Fruit fly (Drosophila melanogaster) whole organism, embryonic: ENCODE results near the gene AP-1mu.
A peak's percentile ranks its signal among the peaks of the same experiment; 100 is the strongest.

Experiments
- Ada2b ChIP-seq: fragments of 200-800 bp; sonication (Bioruptor generic); IDR thresholded peaks from 2 replicates; pipeline ENCODE4 v1.3.6; 2022; ENCODE audit warnings: missing biosample characterization, missing genetic modification characterization
- BEAF-32 ChIP-seq: fragments of 200-800 bp; sonication (Bioruptor generic); optimal IDR thresholded peaks from 3 replicates; lab custom pipeline; 2017; ENCODE audit warnings: missing biosample characterization, missing genetic modification characterization, mild to moderate bottlenecking, moderate library complexity, missing genetic modification reagents
- CG10274 ChIP-seq: fragments of 200-800 bp; sonication (Bioruptor generic); optimal IDR thresholded peaks from 3 replicates; lab custom pipeline; 2017; ENCODE audit warnings: missing biosample characterization, mild to moderate bottlenecking, missing genetic modification characterization
- CG10565 ChIP-seq: fragments of 200-800 bp; sonication (Bioruptor generic); optimal IDR thresholded peaks from 3 replicates; lab custom pipeline; 2016; ENCODE audit warnings: missing biosample characterization, mild to moderate bottlenecking, missing genetic modification characterization
- CG12071 ChIP-seq: fragments of 200-800 bp; sonication (Bioruptor generic); optimal IDR thresholded peaks from 3 replicates; lab custom pipeline; 2018; ENCODE audit warnings: missing biosample characterization, mild to moderate bottlenecking, missing genetic modification characterization
- CG12391 ChIP-seq: fragments of 200-800 bp; sonication (Bioruptor generic); optimal IDR thresholded peaks from 3 replicates; lab custom pipeline; 2018; ENCODE audit warnings: missing biosample characterization, mild to moderate bottlenecking, missing genetic modification characterization, moderate library complexity
- CG13775 ChIP-seq: fragments of 200-800 bp; sonication (Bioruptor generic); optimal IDR thresholded peaks from 3 replicates; lab custom pipeline; 2017; ENCODE audit warnings: missing biosample characterization, mild to moderate bottlenecking, missing genetic modification characterization
- CG14860 ChIP-seq: fragments of 200-800 bp; sonication (Bioruptor generic); IDR thresholded peaks from 3 replicates; pipeline ENCODE4 v1.3.6; 2022; ENCODE audit warnings: missing biosample characterization, missing genetic modification characterization; ENCODE audit not compliant: partially characterized antibody
- CG15514 ChIP-seq: fragments of 200-800 bp; sonication (Bioruptor generic); optimal IDR thresholded peaks from 3 replicates; lab custom pipeline; 2017; ENCODE audit warnings: missing biosample characterization, missing genetic modification characterization, mild to moderate bottlenecking, moderate library complexity, missing genetic modification reagents
- CG15696 ChIP-seq: fragments of 200-800 bp; sonication (Bioruptor generic); optimal IDR thresholded peaks from 2 replicates; lab custom pipeline; 2019; ENCODE audit warnings: missing biosample characterization, mild to moderate bottlenecking, missing genetic modification characterization, moderate library complexity
- CG17359 ChIP-seq: fragments of 200-800 bp; sonication (Bioruptor generic); optimal IDR thresholded peaks from 3 replicates; lab custom pipeline; 2018; ENCODE audit warnings: missing biosample characterization, mild to moderate bottlenecking, missing genetic modification characterization, moderate library complexity
- CG17385 ChIP-seq: fragments of 200-800 bp; sonication (Bioruptor generic); optimal IDR thresholded peaks from 3 replicates; lab custom pipeline; 2018; ENCODE audit warnings: missing biosample characterization, mild to moderate bottlenecking, missing genetic modification characterization
- CG17829 ChIP-seq: fragments of 200-800 bp; optimal IDR thresholded peaks from 2 replicates; lab custom pipeline; 2019; ENCODE audit warnings: missing biosample characterization, mild to moderate bottlenecking, missing genetic modification characterization, moderate library complexity
- CG17912 ChIP-seq: fragments of 200-800 bp; sonication (Bioruptor generic); optimal IDR thresholded peaks from 2 replicates; lab custom pipeline; 2018; ENCODE audit warnings: missing biosample characterization, mild to moderate bottlenecking, missing genetic modification characterization
- CG1792 ChIP-seq: fragments of 200-800 bp; sonication (Bioruptor generic); optimal IDR thresholded peaks from 2 replicates; lab custom pipeline; 2016; ENCODE audit warnings: missing biosample characterization, missing genetic modification characterization
- CG18476 ChIP-seq: fragments of 200-800 bp; sonication (Bioruptor generic); optimal IDR thresholded peaks from 2 replicates; lab custom pipeline; 2016; ENCODE audit warnings: missing biosample characterization, mild to moderate bottlenecking, missing genetic modification characterization
- CG2875 ChIP-seq: fragments of 200-800 bp; sonication (Bioruptor generic); optimal IDR thresholded peaks from 2 replicates; lab custom pipeline; 2017; ENCODE audit warnings: missing biosample characterization, mild to moderate bottlenecking, missing genetic modification characterization, missing genetic modification reagents
- CG43689 ChIP-seq: fragments of 200-800 bp; sonication (Bioruptor generic); IDR thresholded peaks from 2 replicates; pipeline ENCODE4 v1.3.6; 2022; ENCODE audit warnings: missing biosample characterization, missing genetic modification characterization
- CG6813 ChIP-seq: fragments of 200-800 bp; sonication (Bioruptor generic); optimal IDR thresholded peaks from 2 replicates; lab custom pipeline; 2017; ENCODE audit warnings: missing biosample characterization, missing genetic modification characterization, mild to moderate bottlenecking, moderate library complexity, missing genetic modification reagents
- CG9876 ChIP-seq: fragments of 200-800 bp; sonication (Bioruptor generic); optimal IDR thresholded peaks from 2 replicates; lab custom pipeline; 2016; ENCODE audit warnings: missing biosample characterization, missing genetic modification characterization
- CTCF ChIP-seq: fragments of 200-800 bp; sonication (Bioruptor generic); optimal IDR thresholded peaks from 2 replicates; lab custom pipeline; 2017; ENCODE audit warnings: missing biosample characterization, mild to moderate bottlenecking, missing genetic modification characterization, moderate library complexity
- Ets65A ChIP-seq: fragments of 200-800 bp; sonication (Bioruptor generic); peaks from one replicate; lab custom pipeline; 2016; ENCODE audit warnings: missing biosample characterization, missing genetic modification characterization
- Hr51 ChIP-seq, 2 experiments: fragments of 200-800 bp; sonication (Bioruptor generic); optimal IDR thresholded peaks; 2 replicates in 1 of 2; 3 replicates in 1 of 2; lab custom pipeline; 2016 to 2018; ENCODE audit warnings: missing biosample characterization in 2 of 2, missing genetic modification characterization in 2 of 2, mild to moderate bottlenecking in 1 of 2, moderate library complexity in 1 of 2
- Hr78 ChIP-seq, 2 experiments: fragments of 200-800 bp in 1 of 2; fragments of >200 bp in 1 of 2; sonication (Bioruptor generic) in 1 of 2; optimal IDR thresholded peaks; 2 replicates each; lab custom pipeline; 2017 to 2019; ENCODE audit warnings: missing biosample characterization in 2 of 2, missing genetic modification characterization in 2 of 2, mild to moderate bottlenecking in 1 of 2, moderate library complexity in 1 of 2
- Kr ChIP-seq: fragments of 200-800 bp; sonication (Bioruptor generic); optimal IDR thresholded peaks from 2 replicates; lab custom pipeline; 2017; ENCODE audit warnings: missing biosample characterization, mild to moderate bottlenecking, missing genetic modification characterization
- Meics ChIP-seq: fragments of 200-800 bp; sonication (Bioruptor generic); optimal IDR thresholded peaks from 2 replicates; lab custom pipeline; 2017; ENCODE audit warnings: missing biosample characterization, mild to moderate bottlenecking, missing genetic modification characterization
- Nf-YA ChIP-seq: fragments of 200-800 bp; sonication (Bioruptor generic); IDR thresholded peaks from 2 replicates; pipeline ENCODE4 v1.3.6; 2022; ENCODE audit warnings: missing biosample characterization, missing genetic modification characterization
- Nf-YC ChIP-seq: fragments of 200-800 bp; optimal IDR thresholded peaks from 3 replicates; lab custom pipeline; 2019; ENCODE audit warnings: missing biosample characterization, mild to moderate bottlenecking, missing genetic modification characterization, moderate library complexity
- Oaz ChIP-seq: fragments of 200-800 bp; sonication (Bioruptor generic); IDR thresholded peaks from 2 replicates; pipeline ENCODE4 v1.3.6; 2022; ENCODE audit warnings: missing biosample characterization, missing genetic modification characterization
- Opbp ChIP-seq: fragments of 200-800 bp; sonication (Bioruptor generic); IDR thresholded peaks from 3 replicates; pipeline ENCODE4 v1.3.6; 2022; ENCODE audit warnings: missing biosample characterization, missing genetic modification characterization; ENCODE audit not compliant: partially characterized antibody
- Ptx1 ChIP-seq: fragments of 200-800 bp; sonication (Bioruptor generic); IDR thresholded peaks from 2 replicates; pipeline ENCODE4 v1.3.6; 2022; ENCODE audit warnings: missing biosample characterization, missing genetic modification characterization
- Rx ChIP-seq: fragments of 200-800 bp; sonication (Bioruptor generic); IDR thresholded peaks from 2 replicates; pipeline ENCODE4 v1.3.6; 2022; ENCODE audit warnings: missing biosample characterization, missing genetic modification characterization
- Vsx1 ChIP-seq: fragments of 200-800 bp; sonication (Bioruptor generic); optimal IDR thresholded peaks from 2 replicates; lab custom pipeline; 2017; ENCODE audit warnings: missing biosample characterization, mild to moderate bottlenecking, missing genetic modification characterization, missing genetic modification reagents
- ab ChIP-seq: fragments of 200-800 bp; sonication (Bioruptor generic); optimal IDR thresholded peaks from 2 replicates; lab custom pipeline; 2016; ENCODE audit warnings: missing biosample characterization, missing genetic modification characterization
- ase ChIP-seq: fragments of 200-800 bp; sonication (Bioruptor generic); IDR thresholded peaks from 3 replicates; pipeline ENCODE4 v1.3.6; 2022; ENCODE audit warnings: missing biosample characterization, missing genetic modification characterization
- btn ChIP-seq: fragments of 200-800 bp; sonication (Bioruptor generic); optimal IDR thresholded peaks from 2 replicates; lab custom pipeline; 2016; ENCODE audit warnings: missing biosample characterization, missing genetic modification characterization
- caup ChIP-seq: fragments of 200-800 bp; sonication (Bioruptor generic); optimal IDR thresholded peaks from 3 replicates; lab custom pipeline; 2017; ENCODE audit warnings: missing biosample characterization, mild to moderate bottlenecking, missing genetic modification characterization, moderate library complexity; ENCODE audit not compliant: severe bottlenecking
- da ChIP-seq: fragments of 200-800 bp; sonication (Bioruptor generic); optimal IDR thresholded peaks from 2 replicates; lab custom pipeline; 2016; ENCODE audit warnings: missing biosample characterization, missing genetic modification characterization
- fd102C ChIP-seq: fragments of 200-800 bp; sonication (Bioruptor generic); optimal IDR thresholded peaks from 2 replicates; lab custom pipeline; 2018; ENCODE audit warnings: missing biosample characterization, mild to moderate bottlenecking, missing genetic modification characterization, moderate library complexity
- gem ChIP-seq: fragments of 200-800 bp; sonication (Bioruptor generic); optimal IDR thresholded peaks from 2 replicates; lab custom pipeline; 2019; ENCODE audit warnings: missing biosample characterization, mild to moderate bottlenecking, missing genetic modification characterization, moderate library complexity
- gsb ChIP-seq: fragments of 200-800 bp; sonication (Bioruptor generic); IDR thresholded peaks from 2 replicates; pipeline ENCODE4 v1.3.6; 2022; ENCODE audit warnings: missing biosample characterization, missing genetic modification characterization
- insv ChIP-seq, 2 experiments: fragments of 200-800 bp; sonication (Bioruptor generic); optimal IDR thresholded peaks; 3 replicates each; lab custom pipeline; 2016 to 2018; ENCODE audit warnings: missing biosample characterization in 2 of 2, missing genetic modification characterization in 2 of 2
- mirr ChIP-seq: fragments of 200-800 bp; sonication (Bioruptor generic); optimal IDR thresholded peaks from 3 replicates; lab custom pipeline; 2018; ENCODE audit warnings: missing biosample characterization, mild to moderate bottlenecking, missing genetic modification characterization
- nmo ChIP-seq: fragments of 200-800 bp; sonication (Bioruptor generic); optimal IDR thresholded peaks from 2 replicates; lab custom pipeline; 2018; ENCODE audit warnings: missing biosample characterization, mild to moderate bottlenecking, missing genetic modification characterization, moderate library complexity
- oc ChIP-seq: fragments of 200-800 bp; sonication (Bioruptor generic); optimal IDR thresholded peaks from 2 replicates; lab custom pipeline; 2018; ENCODE audit warnings: missing biosample characterization, mild to moderate bottlenecking, missing genetic modification characterization, moderate library complexity
- odd ChIP-seq: fragments of 200-800 bp; sonication (Bioruptor generic); optimal IDR thresholded peaks from 2 replicates; lab custom pipeline; 2017; ENCODE audit warnings: missing biosample characterization, mild to moderate bottlenecking, missing genetic modification characterization
- scrt ChIP-seq: fragments of 200-800 bp; sonication (Bioruptor generic); optimal IDR thresholded peaks from 2 replicates; lab custom pipeline; 2018; ENCODE audit warnings: missing biosample characterization, mild to moderate bottlenecking, missing genetic modification characterization, moderate library complexity
- sd ChIP-seq: fragments of 200-800 bp; sonication (Bioruptor generic); optimal IDR thresholded peaks from 3 replicates; lab custom pipeline; 2018; ENCODE audit warnings: missing biosample characterization, mild to moderate bottlenecking, missing genetic modification characterization, moderate library complexity
- sug ChIP-seq: fragments of 200-800 bp; optimal IDR thresholded peaks from 2 replicates; lab custom pipeline; 2019; ENCODE audit warnings: missing biosample characterization, mild to moderate bottlenecking, missing genetic modification characterization, moderate library complexity
- tgo ChIP-seq: fragments of 200-800 bp; sonication (Bioruptor generic); IDR thresholded peaks from 3 replicates; pipeline ENCODE4 v1.3.6; 2022; ENCODE audit warnings: missing biosample characterization, missing genetic modification characterization
- vnd ChIP-seq: fragments of 200-800 bp; sonication (Bioruptor generic); IDR thresholded peaks from 3 replicates; pipeline ENCODE4 v1.3.6; 2022; ENCODE audit warnings: missing biosample characterization, missing genetic modification characterization; ENCODE audit not compliant: partially characterized antibody

AP-1mu gene

DNA sequence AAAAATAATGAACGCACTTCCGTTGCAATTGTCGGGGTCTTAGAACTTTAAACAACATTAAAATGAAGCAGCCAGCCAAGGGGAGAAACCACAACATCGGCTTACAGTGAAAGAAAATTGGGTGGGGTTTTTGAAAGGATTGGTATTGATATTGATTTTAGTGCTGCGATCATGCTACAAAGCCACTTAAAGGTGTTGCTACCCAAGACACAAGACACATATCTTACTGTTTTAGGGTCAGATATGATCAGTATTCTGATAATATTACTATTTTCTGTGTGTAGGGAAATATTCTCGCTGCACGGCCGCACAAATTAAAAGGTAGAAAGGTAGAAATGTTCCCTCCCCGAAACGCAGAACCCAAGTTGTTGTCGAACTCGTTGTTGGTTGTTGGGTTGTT is 45.8 kb upstream of the AP-1mu start (continued):
- TF ChIP-seq CG13775 (GFP tag; lab: Kevin White, UChicago) (peak; percentile 44), CG43689 (no peak), CG10565 (no peak), Hr51 (GFP tag; optimal IDR thresholded peaks at IDR 0.05; lab: Kevin White, UChicago) (no peak), Vsx1 (GFP tag; lab: Kevin White, UChicago) (no peak), CG9876 (GFP tag; lab: Kevin White, UChicago) (no peak), CG15514 (no peak), Ptx1 (0 out of 2 replicates have a peak, but pooled peaks have one; percentile 10), Kr (GFP tag; lab: Kevin White, UChicago) (no peak), Rx (GFP tag; lab: Robert Waterston, UW) (no peak), scrt (GFP tag; lab: Kevin White, UChicago) (no peak), Ada2b (GFP tag; lab: Robert Waterston, UW) (no peak), CG1792 (GFP tag; lab: Kevin White, UChicago) (no peak), oc (tag; lab: Kevin White, UChicago) (no peak), nmo (GFP tag; lab: Kevin White, UChicago) (peak; percentile 63), Ets65A (GFP tag; lab: Kevin White, UChicago) (no peak), CG12071 (GFP tag; lab: Kevin White, UChicago) (no peak), da (GFP tag; lab: Kevin White, UChicago) (no peak), Meics (GFP tag; lab: Kevin White, UChicago) (no peak), Nf-YA (GFP tag; lab: Robert Waterston, UW) (no peak), CTCF (GFP tag; lab: Kevin White, UChicago) (no peak), fd102C (GFP tag; lab: Kevin White, UChicago) (peak; percentile 35), caup (GFP tag; lab: Kevin White, UChicago) (no peak), insv (GFP tag; optimal IDR thresholded peaks at IDR 0.05; lab: Kevin White, UChicago) (no peak), Opbp (GFP tag; lab: Robert Waterston, UW) (no peak), ab (GFP tag; lab: Kevin White, UChicago) (no peak), sd (no peak), odd (GFP tag; lab: Kevin White, UChicago) (no peak), CG6813 (no peak), CG17385 (GFP tag; lab: Kevin White, UChicago) (no peak), CG17359 (tag; lab: Kevin White, UChicago) (no peak), sug (no peak), btn (peak; percentile 13), Hr78 (GFP tag; optimal IDR thresholded peaks at IDR 0.05; lab: Kevin White, UChicago) (no peak), CG18476 (GFP tag; lab: Kevin White, UChicago) (peak; percentile 3), CG12391 (tag; lab: Kevin White, UChicago) (peak; percentile 38), gem (tag; lab: Kevin White, UChicago) (peak; percentile 58), ase (GFP tag; lab: Robert Waterston, UW) (no peak), tgo (GFP tag; lab: Robert Waterston, UW) (no peak; the same call in 2 of the 3 replicates), BEAF-32 (GFP tag; lab: Kevin White, UChicago) (no peak), CG17912 (no peak), CG15696 (tag; lab: Kevin White, UChicago) (peak; percentile 66), Nf-YC (tag; lab: Kevin White, UChicago) (no peak), gsb (GFP tag; lab: Robert Waterston, UW) (no peak), CG10274 (GFP tag; lab: Kevin White, UChicago) (no peak), CG14860 (GFP tag; lab: Robert Waterston, UW) (no peak), vnd (GFP tag; lab: Robert Waterston, UW) (no peak), CG17829 (peak; percentile 78), CG2875 (GFP tag; lab: Kevin White, UChicago) (no peak), Oaz (no peak), mirr (no peak)
